Worm (Caenorhabditis elegans) whole organism, L2 larva: ENCODE results near the gene T20D3.14.

Source experiments
- ama-1 ChIP-seq: fragments of 150-350 bp; optimal IDR thresholded peaks from 2 replicates; lab custom pipeline; 2018; ENCODE audit warnings: inconsistent platforms
- mdl-1 ChIP-seq, 2 experiments: fragments of 150-350 bp in 1 of 2; sonication (generic microtip) in 1 of 2; optimal IDR thresholded peaks; 2 replicates each; lab custom pipeline; 2017; ENCODE audit warnings: missing biosample characterization in 2 of 2, missing genetic modification characterization in 2 of 2
- nhr-25 ChIP-seq: fragments of 150-350 bp; sonication (generic microtip); optimal IDR thresholded peaks from 3 replicates; lab custom pipeline; 2014; ENCODE audit warnings: missing biosample characterization, missing genetic modification characterization
- snpc-4 ChIP-seq: fragments of 150-350 bp; optimal IDR thresholded peaks from 2 replicates; lab custom pipeline; 2014; ENCODE audit warnings: missing biosample characterization, missing genetic modification characterization
- unc-39 ChIP-seq: fragments of 150-350 bp; optimal IDR thresholded peaks from 2 replicates; lab custom pipeline; 2014; ENCODE audit warnings: missing biosample characterization, missing genetic modification characterization

ce11 chrIV:9335552-9336251 lies at the start of gene T20D3.14, which contains the start of gene coa-4:
- no peak for TF ChIP-seq snpc-4 (tag; lab: Kevin White, UChicago)
- TF ChIP-seq unc-39, result no peak
- peak; percentile 23 for TF ChIP-seq nhr-25 (tag; lab: Kevin White, UChicago)
- TF ChIP-seq mdl-1 (tag; optimal IDR thresholded peaks at IDR 0.05; lab: Kevin White, UChicago), result no peak
- TF ChIP-seq ama-1 (lab: Kevin White, UChicago), result no peak
